Worm (Caenorhabditis elegans): ENCODE data around the gene ztf-14.

The ztf-14 gene

ce11 chrX:14500422-14501058 is 4.7 kb downstream of the ztf-14 start (continued):
- no peak for TF ChIP-seq T07F8.4 (tag; optimal IDR thresholded peaks at IDR 0.05)
- peak; percentile 24 for TF ChIP-seq F22D6.2 (tag; optimal IDR thresholded peaks at IDR 0.05)
- TF ChIP-seq unc-62 (GFP tag; optimal IDR thresholded peaks at IDR 0.05): no peak
- TF ChIP-seq D2030.7 (GFP tag; IDR thresholded peaks at IDR 0.05): no peak
- no peak for TF ChIP-seq egrh-3 (GFP tag; IDR thresholded peaks at IDR 0.05)
- no peak for TF ChIP-seq mel-28 (tag; optimal IDR thresholded peaks at IDR 0.05; ENCODE audit: borderline replicate concordance)
- TF ChIP-seq tbp1 (GFP tag; optimal IDR thresholded peaks at IDR 0.05): peak; percentile 46
- no peak for TF ChIP-seq mes-4 (tag; optimal IDR thresholded peaks at IDR 0.05)
- TF ChIP-seq sea-2 (GFP tag; IDR thresholded peaks at IDR 0.05): no peak
- TF ChIP-seq pha-4 (tag; optimal IDR thresholded peaks at IDR 0.05): peak; percentile 43
- TF ChIP-seq atf-7 (tag; optimal IDR thresholded peaks at IDR 0.05): peak; percentile 92
- TF ChIP-seq gei-17 (GFP tag; optimal IDR thresholded peaks at IDR 0.05): peak; percentile 19
- TF ChIP-seq nhr-90 (tag; optimal IDR thresholded peaks at IDR 0.05): peak; percentile 40
- no peak for TF ChIP-seq zfh-2 (GFP tag; conservative IDR thresholded peaks at IDR 0.05)

DNA sequence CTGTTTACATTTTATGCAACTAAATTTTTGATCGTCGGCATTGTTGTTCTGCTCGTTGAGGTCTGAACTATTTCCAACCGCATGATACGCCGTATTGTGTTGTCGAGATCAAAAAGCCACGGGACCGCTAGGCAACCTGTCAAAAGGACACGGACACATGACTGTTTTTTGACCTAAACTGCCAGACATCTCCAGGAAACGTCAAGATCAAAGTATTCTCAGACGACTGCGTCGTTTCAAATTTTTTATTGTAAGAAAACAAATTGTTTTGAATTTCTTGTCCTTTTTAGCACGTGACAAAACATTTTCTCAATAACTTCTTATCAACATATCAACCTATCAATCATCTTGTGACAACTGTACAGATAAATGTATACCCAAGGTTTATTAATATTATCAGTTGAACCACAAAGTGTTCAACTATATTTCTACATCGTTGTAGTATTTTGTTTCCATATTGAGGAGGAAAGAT is 6.3 kb downstream of the ztf-14 start:
- peak; percentile 97 for TF ChIP-seq unc-62 (GFP tag; optimal IDR thresholded peaks at IDR 0.05)
- no peak for TF ChIP-seq pbrm-1 (GFP tag; IDR thresholded peaks at IDR 0.05)
- TF ChIP-seq lin-54 (GFP tag; optimal IDR thresholded peaks at IDR 0.05): peak; percentile 12
- TF ChIP-seq F52B5.7 (tag; optimal IDR thresholded peaks at IDR 0.05): no peak
- no peak for TF ChIP-seq snpc-3.4 (tag; optimal IDR thresholded peaks at IDR 0.05)
- TF ChIP-seq ztf-18 (tag; optimal IDR thresholded peaks at IDR 0.05): peak; percentile 18
- TF ChIP-seq hlh-12 (tag; optimal IDR thresholded peaks at IDR 0.05): no peak
- no peak for TF ChIP-seq F33H1.4 (GFP tag; IDR thresholded peaks at IDR 0.05)
- TF ChIP-seq repo-1 (tag; optimal IDR thresholded peaks at IDR 0.05): no peak
- no peak for TF ChIP-seq ceh-40 (GFP tag; IDR thresholded peaks at IDR 0.05)
- TF ChIP-seq attf-5 (GFP tag; optimal IDR thresholded peaks at IDR 0.05): peak; percentile 75
- TF ChIP-seq ceh-58 (GFP tag; IDR thresholded peaks at IDR 0.05): no peak
- no peak for TF ChIP-seq rcor-1 (GFP tag; IDR thresholded peaks at IDR 0.05)
- TF ChIP-seq him-1 (tag; optimal IDR thresholded peaks at IDR 0.05): no peak
- no peak for TF ChIP-seq Y53F4B.3 (GFP tag; IDR thresholded peaks at IDR 0.05)
- no peak for TF ChIP-seq mcd-1 (GFP tag; IDR thresholded peaks at IDR 0.05)
- no peak for TF ChIP-seq snpc-1.3 (tag; optimal IDR thresholded peaks at IDR 0.05; ENCODE audit: insufficient read depth)
- TF ChIP-seq rpc-1 (optimal IDR thresholded peaks at IDR 0.05): no peak
- no peak for TF ChIP-seq rpc-1 (tag; optimal IDR thresholded peaks at IDR 0.05)
- TF ChIP-seq K12H6.12 (tag; optimal IDR thresholded peaks at IDR 0.05): peak; percentile 41
- no peak for TF ChIP-seq ztf-3 (GFP tag; optimal IDR thresholded peaks at IDR 0.05)
- TF ChIP-seq F57A8.1 (GFP tag; optimal IDR thresholded peaks at IDR 0.05): no peak
- TF ChIP-seq gei-17 (GFP tag; optimal IDR thresholded peaks at IDR 0.05): no peak
- no peak for TF ChIP-seq aptf-3 (GFP tag; IDR thresholded peaks at IDR 0.05)
- TF ChIP-seq F49E8.2 (tag; optimal IDR thresholded peaks at IDR 0.05; ENCODE audit: insufficient read depth): no peak
- no peak for TF ChIP-seq dpl-1 (GFP tag; optimal IDR thresholded peaks at IDR 0.05)
- TF ChIP-seq unc-130 (GFP tag; optimal IDR thresholded peaks at IDR 0.05): no peak
- no peak for TF ChIP-seq hlh-26 (GFP tag; conservative IDR thresholded peaks at IDR 0.05)
- no peak for TF ChIP-seq hmg-20 (GFP tag; IDR thresholded peaks at IDR 0.05)
- TF ChIP-seq dox-1 (GFP tag; IDR thresholded peaks at IDR 0.05): 0 out of 2 replicates have a peak, but pooled peaks have one; percentile 35
- no peak for TF ChIP-seq B0035.1 (tag; optimal IDR thresholded peaks at IDR 0.05)
- TF ChIP-seq cebp-2 (GFP tag; IDR thresholded peaks at IDR 0.05): no peak
- no peak for TF ChIP-seq F39B2.1 (GFP tag; IDR thresholded peaks at IDR 0.05)
- TF ChIP-seq ceh-79 (tag; optimal IDR thresholded peaks at IDR 0.05): no peak
- no peak for TF ChIP-seq die-1 (tag; optimal IDR thresholded peaks at IDR 0.05)
- peak; percentile 90 for TF ChIP-seq somi-1 (GFP tag; optimal IDR thresholded peaks at IDR 0.05)
- peak; percentile 74 for TF ChIP-seq C06A6.2 (GFP tag; conservative IDR thresholded peaks at IDR 0.05)
